Worm (Caenorhabditis elegans): ENCODE measurements around the gene C07A12.2.

The C07A12.2 gene

ce11 chrX:4564717-4565316 is 20.2 kb downstream of the C07A12.2 start, which contains the start of gene amt-4:
amt-4 (plus strand) TSS chrX:4565302.
- TF ChIP-seq unc-62 (GFP tag; optimal IDR thresholded peaks at IDR 0.05), result no peak

- TF ChIP-seq unc-62 (GFP tag; optimal IDR thresholded peaks at IDR 0.05), result no peak
Measured at ce11 chrX:4567110-4567509, 22.5 kb downstream of the C07A12.2 start.

ce11 chrX:4569276-4569675 is 24.6 kb downstream of the C07A12.2 start:
- no peak for TF ChIP-seq unc-62 (GFP tag; optimal IDR thresholded peaks at IDR 0.05)

ce11 chrX:4571137-4571536 is 26.5 kb downstream of the C07A12.2 start, which contains the start of gene amt-1:
amt-1 (plus strand) TSS chrX:4571437.
- TF ChIP-seq unc-62 (GFP tag; optimal IDR thresholded peaks at IDR 0.05), result no peak

ce11 chrX:4574873-4575272 is 30.2 kb downstream of the C07A12.2 start:
- no peak for TF ChIP-seq unc-62 (GFP tag; optimal IDR thresholded peaks at IDR 0.05)

- TF ChIP-seq unc-62 (GFP tag; optimal IDR thresholded peaks at IDR 0.05), result no peak
Measured at ce11 chrX:4576272-4576671, 31.6 kb downstream of the C07A12.2 start.

ce11 chrX:4577941-4578340 is 33.3 kb downstream of the C07A12.2 start, which contains the start of gene C05E11.3:
C05E11.3 (plus strand) TSS chrX:4578241.
- TF ChIP-seq unc-62 (GFP tag; optimal IDR thresholded peaks at IDR 0.05), result no peak

ce11 chrX:4578581-4578980 is 33.9 kb downstream of the C07A12.2 start:
- no peak for TF ChIP-seq unc-62 (GFP tag; optimal IDR thresholded peaks at IDR 0.05)

ce11 chrX:4585579-4585978 is 40.9 kb downstream of the C07A12.2 start, which contains the start of gene C05E11.7:
C05E11.7 (minus strand) TSS chrX:4585679.
- no peak for TF ChIP-seq unc-62 (GFP tag; optimal IDR thresholded peaks at IDR 0.05)

ce11 chrX:4586617-4587016 is 42.0 kb downstream of the C07A12.2 start, which contains the start of gene C05E11.2:
C05E11.2 (plus strand) TSS chrX:4586917.
- no peak for TF ChIP-seq unc-62 (GFP tag; optimal IDR thresholded peaks at IDR 0.05)

ce11 chrX:4587934-4588333 is 43.3 kb downstream of the C07A12.2 start:
- TF ChIP-seq unc-62 (GFP tag; optimal IDR thresholded peaks at IDR 0.05), result no peak

- no peak for TF ChIP-seq unc-62 (GFP tag; optimal IDR thresholded peaks at IDR 0.05)
Measured at ce11 chrX:4588462-4588861, 43.8 kb downstream of the C07A12.2 start, which contains the start of gene lnp-1. lnp-1 (plus strand) TSS chrX:4588762.

- no peak for TF ChIP-seq unc-62 (GFP tag; optimal IDR thresholded peaks at IDR 0.05)
Measured at ce11 chrX:4592250-4592649, 47.6 kb downstream of the C07A12.2 start, which contains the start of gene flp-12. flp-12 (minus strand) TSS chrX:4592350.
